Fruit fly (Drosophila melanogaster) whole organism, prepupa: ENCODE measurements around the gene Ravus.
A peak's percentile ranks its signal among the peaks of the same experiment; 100 is the strongest.

ENCODE experiments used
- CG10669 ChIP-seq: fragments of 200-800 bp; sonication (Bioruptor generic); optimal IDR thresholded peaks from 3 replicates; lab custom pipeline; 2018; ENCODE audit warnings: missing biosample characterization, mild to moderate bottlenecking, missing genetic modification characterization, moderate library complexity
- CG11762 ChIP-seq: fragments of 200-800 bp; sonication (Bioruptor generic); optimal IDR thresholded peaks from 3 replicates; lab custom pipeline; 2016; ENCODE audit warnings: missing biosample characterization, missing genetic modification characterization; ENCODE audit not compliant: insufficient read depth
- CG11902 ChIP-seq: fragments of 200-800 bp; sonication (Bioruptor generic); optimal IDR thresholded peaks from 3 replicates; lab custom pipeline; 2016; ENCODE audit warnings: missing biosample characterization, missing genetic modification characterization
- CG16779 ChIP-seq: fragments of 200-800 bp; sonication (Bioruptor generic); optimal IDR thresholded peaks from 3 replicates; lab custom pipeline; 2017; ENCODE audit warnings: missing biosample characterization, mild to moderate bottlenecking, missing genetic modification characterization
- CG31627 ChIP-seq: fragments of 200-800 bp; sonication (Bioruptor generic); optimal IDR thresholded peaks from 3 replicates; lab custom pipeline; 2016; ENCODE audit warnings: missing biosample characterization, missing genetic modification characterization
- CG4318 ChIP-seq: fragments of 200-800 bp; sonication (Bioruptor generic); optimal IDR thresholded peaks from 3 replicates; lab custom pipeline; 2017; ENCODE audit warnings: missing biosample characterization, mild to moderate bottlenecking, missing genetic modification characterization
- CG6276 ChIP-seq: fragments of 200-800 bp; sonication (Bioruptor generic); optimal IDR thresholded peaks from 2 replicates; lab custom pipeline; 2017; ENCODE audit warnings: missing biosample characterization, mild to moderate bottlenecking, missing genetic modification characterization
- CG6808 ChIP-seq: fragments of 200-800 bp; sonication (Bioruptor generic); optimal IDR thresholded peaks from 3 replicates; lab custom pipeline; 2017; ENCODE audit warnings: missing biosample characterization, missing genetic modification characterization, mild to moderate bottlenecking, moderate library complexity, missing genetic modification reagents
- CG6854 ChIP-seq: fragments of 200-800 bp; sonication (Bioruptor generic); optimal IDR thresholded peaks from 2 replicates; lab custom pipeline; 2017; ENCODE audit warnings: missing biosample characterization, mild to moderate bottlenecking, missing genetic modification characterization
- CG8319 ChIP-seq: fragments of 200-800 bp; sonication (Bioruptor generic); optimal IDR thresholded peaks from 3 replicates; lab custom pipeline; 2016; ENCODE audit warnings: missing biosample characterization, missing genetic modification characterization
- CG9139 ChIP-seq: fragments of 200-800 bp; sonication (Bioruptor generic); optimal IDR thresholded peaks from 3 replicates; lab custom pipeline; 2017; ENCODE audit warnings: missing biosample characterization, mild to moderate bottlenecking, missing genetic modification characterization
- Eip75B ChIP-seq: fragments of 200-800 bp; sonication (Bioruptor generic); optimal IDR thresholded peaks from 3 replicates; lab custom pipeline; 2016; ENCODE audit warnings: missing biosample characterization, missing genetic modification characterization
- Eip78C ChIP-seq: fragments of 200-800 bp; sonication (Bioruptor generic); peaks from one replicate; lab custom pipeline; 2016; ENCODE audit warnings: missing biosample characterization, missing genetic modification characterization
- Eip93F ChIP-seq: fragments of 200-800 bp; sonication (Bioruptor generic); optimal IDR thresholded peaks from 2 replicates; lab custom pipeline; 2016; ENCODE audit warnings: missing biosample characterization, mild to moderate bottlenecking, missing genetic modification characterization
- Ets96B ChIP-seq: fragments of 200-800 bp; optimal IDR thresholded peaks from 2 replicates; lab custom pipeline; 2019; ENCODE audit warnings: missing biosample characterization, mild to moderate bottlenecking, missing genetic modification characterization, moderate library complexity
- Hr38 ChIP-seq: sonication (Bioruptor generic); optimal IDR thresholded peaks from 2 replicates; lab custom pipeline; 2016; ENCODE audit warnings: missing biosample characterization, missing genetic modification characterization
- Met ChIP-seq: fragments of 200-800 bp; sonication (Bioruptor generic); optimal IDR thresholded peaks from 3 replicates; lab custom pipeline; 2016; ENCODE audit warnings: missing biosample characterization, missing genetic modification characterization
- Smox ChIP-seq: fragments of 200-800 bp; sonication (Bioruptor generic); optimal IDR thresholded peaks from 3 replicates; lab custom pipeline; 2016; ENCODE audit warnings: missing biosample characterization, missing genetic modification characterization
- Sox14 ChIP-seq: fragments of 200-800 bp; sonication (Bioruptor generic); optimal IDR thresholded peaks from 3 replicates; lab custom pipeline; 2016; ENCODE audit warnings: missing biosample characterization, missing genetic modification characterization
- achi ChIP-seq: fragments of 200-800 bp; sonication (Bioruptor generic); optimal IDR thresholded peaks from 3 replicates; lab custom pipeline; 2016; ENCODE audit warnings: missing biosample characterization, missing genetic modification characterization
- cyc ChIP-seq: fragments of 200-800 bp; sonication (Bioruptor generic); optimal IDR thresholded peaks from 3 replicates; lab custom pipeline; 2016; ENCODE audit warnings: missing biosample characterization, missing genetic modification characterization
- dac ChIP-seq: fragments of 200-800 bp; sonication (Bioruptor generic); optimal IDR thresholded peaks from 2 replicates; lab custom pipeline; 2017; ENCODE audit warnings: missing biosample characterization, mild to moderate bottlenecking, missing genetic modification characterization
- eg ChIP-seq: fragments of 200-800 bp; sonication (Bioruptor generic); IDR thresholded peaks from 3 replicates; pipeline ENCODE4 v1.3.6; 2022; ENCODE audit warnings: missing biosample characterization, missing genetic modification characterization
- fd85E ChIP-seq: fragments of 200-800 bp; sonication (Bioruptor generic); optimal IDR thresholded peaks from 3 replicates; lab custom pipeline; 2016; ENCODE audit warnings: missing biosample characterization, missing genetic modification characterization
- fkh ChIP-seq: fragments of 200-800 bp; sonication (Bioruptor generic); optimal IDR thresholded peaks from 3 replicates; lab custom pipeline; 2017; ENCODE audit warnings: missing biosample characterization, mild to moderate bottlenecking, missing genetic modification characterization, moderate library complexity
- lz ChIP-seq: fragments of 200-800 bp; sonication (Bioruptor generic); optimal IDR thresholded peaks from 3 replicates; lab custom pipeline; 2016; ENCODE audit warnings: missing biosample characterization, missing genetic modification characterization
- net ChIP-seq: fragments of 200-800 bp; sonication (Bioruptor generic); optimal IDR thresholded peaks from 3 replicates; lab custom pipeline; 2016; ENCODE audit warnings: missing biosample characterization, missing genetic modification characterization
- pdm3 ChIP-seq: fragments of 200-800 bp; sonication (Bioruptor generic); optimal IDR thresholded peaks from 3 replicates; lab custom pipeline; 2016; ENCODE audit warnings: missing biosample characterization, missing genetic modification characterization
- spab ChIP-seq: fragments of 200-800 bp; sonication (Bioruptor generic); optimal IDR thresholded peaks from 2 replicates; lab custom pipeline; 2017; ENCODE audit warnings: missing biosample characterization, mild to moderate bottlenecking, missing genetic modification characterization, missing genetic modification reagents
- ss ChIP-seq, 2 experiments: fragments of 200-800 bp; sonication (Bioruptor generic); optimal IDR thresholded peaks; 2 replicates in 1 of 2; 3 replicates in 1 of 2; lab custom pipeline; 2017 to 2018; ENCODE audit warnings: mild to moderate bottlenecking in 2 of 2, missing biosample characterization in 2 of 2, missing genetic modification characterization in 2 of 2, moderate library complexity in 1 of 2
- svp ChIP-seq: fragments of 200-800 bp; sonication (Bioruptor generic); peaks from one replicate; lab custom pipeline; 2016; ENCODE audit warnings: missing biosample characterization, missing genetic modification characterization
- topi ChIP-seq: fragments of 200-800 bp; sonication (Bioruptor generic); optimal IDR thresholded peaks from 3 replicates; lab custom pipeline; 2016; ENCODE audit warnings: missing biosample characterization, missing genetic modification characterization

The Ravus gene

dm6 chr3R:13275473-13275872 lies 11.6 kb upstream of the Ravus start:
- TF ChIP-seq CG11902 (GFP tag; lab: Kevin White, UChicago) (no peak), CG6808 (GFP tag; lab: Kevin White, UChicago) (no peak), achi (GFP tag; lab: Kevin White, UChicago) (no peak), svp (GFP tag; lab: Kevin White, UChicago) (peak; percentile 74), topi (GFP tag; lab: Kevin White, UChicago) (no peak)

dm6 chr3R:13274257-13274796 lies 10.5 kb upstream of the Ravus start:
- no peak for TF ChIP-seq Eip93F (GFP tag; lab: Kevin White, UChicago)
- TF ChIP-seq spab = no peak
- no peak for TF ChIP-seq CG31627 (GFP tag; lab: Kevin White, UChicago)
- TF ChIP-seq svp (GFP tag; lab: Kevin White, UChicago) = no peak
- no peak for TF ChIP-seq CG4318

- TF ChIP-seq Eip75B (no peak), dac (no peak), CG10669 (no peak), CG11762 (no peak), eg (GFP tag; lab: Robert Waterston, UW) (no peak), net (GFP tag; lab: Kevin White, UChicago) (no peak), Eip93F (GFP tag; lab: Kevin White, UChicago) (no peak), Hr38 (GFP tag; lab: Kevin White, UChicago) (no peak), CG6276 (GFP tag; lab: Kevin White, UChicago) (no peak), lz (no peak), Smox (no peak), fkh (no peak), CG16779 (tag; lab: Kevin White, UChicago) (no peak), CG9139 (GFP tag; lab: Kevin White, UChicago) (no peak), fd85E (GFP tag; lab: Kevin White, UChicago) (no peak), ss (GFP tag; optimal IDR thresholded peaks at IDR 0.05; lab: Kevin White, UChicago) (no peak), Ets96B (no peak), cyc (no peak), pdm3 (GFP tag; lab: Kevin White, UChicago) (no peak)
Measured at dm6 chr3R:13273462-13273861, 9.6 kb upstream of the Ravus start.

- peak; percentile 69 for TF ChIP-seq Eip78C (GFP tag; lab: Kevin White, UChicago)
- no peak for TF ChIP-seq cyc
- TF ChIP-seq Sox14 (GFP tag; lab: Kevin White, UChicago) = peak; percentile 8
- peak; percentile 14 for TF ChIP-seq CG6854 (GFP tag; lab: Kevin White, UChicago)
- TF ChIP-seq svp (GFP tag; lab: Kevin White, UChicago) = peak; percentile 63
- no peak for TF ChIP-seq CG16779 (tag; lab: Kevin White, UChicago)
Measured at dm6 chr3R:13271758-13272157, 7.9 kb upstream of the Ravus start, which contains the start of gene TBC1D5. Gene TBC1D5, minus strand, starts transcription at chr3R:13272011.

dm6 chr3R:13270648-13271047 lies 6.8 kb upstream of the Ravus start:
- TF ChIP-seq CG9139 (GFP tag; lab: Kevin White, UChicago) (no peak), Sox14 (GFP tag; lab: Kevin White, UChicago) (peak; percentile 7), Eip78C (GFP tag; lab: Kevin White, UChicago) (peak; percentile 1), fkh (no peak), achi (GFP tag; lab: Kevin White, UChicago) (no peak), eg (GFP tag; lab: Robert Waterston, UW) (no peak), pdm3 (GFP tag; lab: Kevin White, UChicago) (no peak), Met (GFP tag; lab: Kevin White, UChicago) (no peak), CG8319 (GFP tag; lab: Kevin White, UChicago) (no peak), svp (GFP tag; lab: Kevin White, UChicago) (peak; percentile 100)
